Fruit fly (Drosophila melanogaster) whole organism, pupa: ENCODE data around the gene MED21.

Experiments
- CG12605 ChIP-seq: fragments of 200-800 bp; sonication (Bioruptor generic); IDR thresholded peaks from 2 replicates; pipeline ENCODE4 v1.3.6; 2022; ENCODE audit warnings: missing biosample characterization, missing genetic modification characterization
- CG14655 ChIP-seq: fragments of 200-800 bp; sonication (Bioruptor generic); optimal IDR thresholded peaks from 3 replicates; lab custom pipeline; 2017; ENCODE audit warnings: mild to moderate bottlenecking, missing biosample characterization, missing genetic modification reagents, missing genetic modification characterization
- CG32121 ChIP-seq: fragments of 200-800 bp; sonication (Bioruptor generic); IDR thresholded peaks from 2 replicates; pipeline ENCODE4 v1.3.6; 2022; ENCODE audit warnings: missing biosample characterization, missing genetic modification characterization
- CG8159 ChIP-seq: fragments of 200-800 bp; sonication (Bioruptor generic); optimal IDR thresholded peaks from 3 replicates; lab custom pipeline; 2018; ENCODE audit warnings: missing biosample characterization, mild to moderate bottlenecking, missing genetic modification characterization, moderate library complexity
- CG9948 ChIP-seq: fragments of 200-800 bp; sonication (Bioruptor generic); optimal IDR thresholded peaks from 2 replicates; lab custom pipeline; 2018; ENCODE audit warnings: missing biosample characterization, mild to moderate bottlenecking, missing genetic modification characterization, moderate library complexity
- D1 ChIP-seq: fragments of 200-800 bp; sonication (Bioruptor generic); optimal IDR thresholded peaks from 2 replicates; lab custom pipeline; 2018; ENCODE audit warnings: missing biosample characterization, mild to moderate bottlenecking, missing genetic modification characterization, moderate library complexity
- EcR ChIP-seq: fragments of 200-800 bp; sonication (Bioruptor generic); optimal IDR thresholded peaks from 3 replicates; lab custom pipeline; 2019; ENCODE audit warnings: missing biosample characterization, missing genetic modification characterization, mild to moderate bottlenecking, moderate library complexity, missing genetic modification reagents
- Pif1B ChIP-seq: fragments of 200-800 bp; sonication (Bioruptor generic); optimal IDR thresholded peaks from 3 replicates; lab custom pipeline; 2016; ENCODE audit warnings: missing biosample characterization, missing genetic modification characterization

DNA sequence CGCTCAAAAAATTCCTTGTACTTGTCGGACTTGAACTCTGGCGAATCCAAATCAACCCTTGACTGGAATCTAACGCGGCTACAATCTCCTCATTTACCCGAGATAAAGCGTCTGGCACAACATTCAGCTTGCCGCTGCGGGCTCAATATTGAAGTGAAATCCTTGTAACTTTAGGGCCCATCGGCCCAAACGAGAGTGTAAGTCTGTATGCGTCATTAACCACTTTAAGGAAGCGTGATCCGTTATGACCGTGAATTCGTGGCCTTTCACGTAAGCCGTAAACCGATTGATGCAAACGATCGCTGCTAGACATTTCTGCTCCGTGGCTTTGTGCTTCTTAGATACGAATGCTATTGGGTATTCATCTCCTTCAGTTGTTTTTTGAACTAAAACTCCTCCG is 34.5 kb upstream of the MED21 start:
- TF ChIP-seq Pif1B (GFP tag; lab: Kevin White, UChicago) (no peak), CG9948 (tag; lab: Kevin White, UChicago) (no peak), EcR (no peak), CG8159 (tag; lab: Kevin White, UChicago) (no peak), CG12605 (GFP tag; lab: Robert Waterston, UW) (no peak), D1 (tag; lab: Kevin White, UChicago) (no peak), CG14655 (no peak), CG32121 (no peak)
